Worm (Caenorhabditis elegans): Measurements from ENCODE around the gene C43F9.5.

ce11 chrIV:10620811-10621210, 30.3 kb upstream of the C43F9.5 start, which contains the start of gene R09H10.7:
- TF ChIP-seq him-1 (tag; optimal IDR thresholded peaks at IDR 0.05) (no peak), W03F9.2 (tag; optimal IDR thresholded peaks at IDR 0.05) (no peak)
